Worm (Caenorhabditis elegans) whole organism, L3 larva: Measurements from ENCODE around the gene tag-280.

Source experiments
- elt-1 ChIP-seq: fragments of 150-350 bp; optimal IDR thresholded peaks from 2 replicates; lab custom pipeline; 2014; ENCODE audit warnings: missing biosample characterization, missing genetic modification characterization
- elt-2 ChIP-seq: sonication (generic microtip); optimal IDR thresholded peaks from 2 replicates; lab custom pipeline; 2016; ENCODE audit warnings: missing genetic modification reagents, mild to moderate bottlenecking, missing genetic modification characterization, missing compliant biosample characterization
- fos-1 ChIP-seq: fragments of 150-350 bp; optimal IDR thresholded peaks from 2 replicates; lab custom pipeline; 2014; ENCODE audit warnings: missing biosample characterization, missing genetic modification characterization
- snpc-4 ChIP-seq: fragments of 150-350 bp; optimal IDR thresholded peaks from 2 replicates; lab custom pipeline; 2014; ENCODE audit warnings: missing biosample characterization, missing genetic modification characterization
- unc-39 ChIP-seq: sonication (generic microtip); optimal IDR thresholded peaks from 4 replicates; lab custom pipeline; 2017; ENCODE audit warnings: missing biosample characterization, missing genetic modification characterization

ce11 chrII:12456633-12457032 lies 3.8 kb upstream of the tag-280 start, which contains the start of gene sre-32:
- TF ChIP-seq snpc-4 (no peak), elt-2 (tag; lab: Kevin White, UChicago) (no peak), unc-39 (tag; lab: Kevin White, UChicago) (no peak), fos-1 (tag; lab: Kevin White, UChicago) (no peak), elt-1 (tag; lab: Kevin White, UChicago) (no peak)
